Fruit fly (Drosophila melanogaster): Measurements from ENCODE around the gene Sarm.

Gene Sarm

dm6 chr3L:8091650-8092068 lies 28.0 kb downstream of the Sarm start, which contains the start of gene CG7565 (continued):
- TF ChIP-seq CG34422 (GFP tag; IDR thresholded peaks at IDR 0.05) (peak; percentile 53; the same call in 1 of the 3 replicates), tx (GFP tag; optimal IDR thresholded peaks at IDR 0.05) (peak; percentile 33), gsb-n (tag; optimal IDR thresholded peaks at IDR 0.05) (no peak), Nf-YA (GFP tag; IDR thresholded peaks at IDR 0.05) (no peak), lola (GFP tag; optimal IDR thresholded peaks at IDR 0.05) (no peak), CG8281 (tag; optimal IDR thresholded peaks at IDR 0.05) (no peak), crol (GFP tag; IDR thresholded peaks at IDR 0.05) (no peak), gem (tag; optimal IDR thresholded peaks at IDR 0.05) (peak; percentile 5), CG6813 (GFP tag; optimal IDR thresholded peaks at IDR 0.05) (peak; percentile 60), CG12391 (tag; optimal IDR thresholded peaks at IDR 0.05) (peak; percentile 23), trem (tag; optimal IDR thresholded peaks at IDR 0.05) (peak; percentile 20), H15 (GFP tag; IDR thresholded peaks at IDR 0.05) (peak; percentile 49; the same call in 1 of the 3 replicates), CG32767 (GFP tag; IDR thresholded peaks at IDR 0.05) (no peak), CG8089 (GFP tag; optimal IDR thresholded peaks at IDR 0.05) (peak; percentile 17), CG12236 (GFP tag; optimal IDR thresholded peaks at IDR 0.05) (no peak), HLH3B (GFP tag; IDR thresholded peaks at IDR 0.05) (peak; percentile 39; the same call in 1 of the 2 replicates), grn (GFP tag; optimal IDR thresholded peaks at IDR 0.05) (peak; percentile 3), CG7271 (tag; optimal IDR thresholded peaks at IDR 0.05) (no peak), CG4424 (GFP tag; optimal IDR thresholded peaks at IDR 0.05) (peak; percentile 17), CG13624 (GFP tag; optimal IDR thresholded peaks at IDR 0.05) (peak; percentile 62), Lhr (GFP tag; optimal IDR thresholded peaks at IDR 0.05) (no peak), CG13775 (GFP tag; optimal IDR thresholded peaks at IDR 0.05) (peak; percentile 32), pros (GFP tag; optimal IDR thresholded peaks at IDR 0.05) (no peak), Vsx1 (GFP tag; optimal IDR thresholded peaks at IDR 0.05) (peak; percentile 40), ATbp (GFP tag; optimal IDR thresholded peaks at IDR 0.05) (no peak), CG15601 (tag; optimal IDR thresholded peaks at IDR 0.05) (no peak), CG3065 (GFP tag; optimal IDR thresholded peaks at IDR 0.05) (no peak), row (GFP tag; IDR thresholded peaks at IDR 0.05) (peak; percentile 33; the same call in 1 of the 3 replicates), Taf1 (GFP tag; IDR thresholded peaks at IDR 0.05) (no peak), HLH4C (GFP tag; IDR thresholded peaks at IDR 0.05; ENCODE audit: partially characterized antibody) (no peak), CG1024 (GFP tag; IDR thresholded peaks at IDR 0.05) (no peak), Tbp (GFP tag; optimal IDR thresholded peaks at IDR 0.05) (no peak), br (optimal IDR thresholded peaks at IDR 0.05) (no peak), aop (GFP tag; IDR thresholded peaks at IDR 0.05) (0 out of 2 replicates have a peak, but pooled peaks have one; percentile 48), CG9215 (GFP tag; IDR thresholded peaks at IDR 0.05) (no peak), pho (GFP tag; optimal IDR thresholded peaks at IDR 0.05) (peak; percentile 65), Ets97D (GFP tag; optimal IDR thresholded peaks at IDR 0.05) (peak; percentile 81), CG4617 (GFP tag; optimal IDR thresholded peaks at IDR 0.05; ENCODE audit: borderline replicate concordance) (peak; percentile 49), Dll (GFP tag; IDR thresholded peaks at IDR 0.05; ENCODE audit: partially characterized antibody) (peak; percentile 53; the same call in 1 of the 4 replicates), CG17361 (GFP tag; IDR thresholded peaks at IDR 0.05) (no peak), Dp (GFP tag; optimal IDR thresholded peaks at IDR 0.05) (peak; percentile 38), bigmax (GFP tag; optimal IDR thresholded peaks at IDR 0.05) (peak; percentile 60), CG16779 (GFP tag; IDR thresholded peaks at IDR 0.05) (no peak), Jarid2 (GFP tag; optimal IDR thresholded peaks at IDR 0.05) (peak; percentile 23), kay (GFP tag; optimal IDR thresholded peaks at IDR 0.05) (no peak)

Measured in whole organism, embryonic.